Fruit fly (Drosophila melanogaster) whole organism, embryonic: ENCODE data around the gene CG43339.
A peak's percentile ranks its signal among the peaks of the same experiment; 100 is the strongest.

Source experiments
- B-H1 ChIP-seq: fragments of 200-800 bp; sonication (Bioruptor generic); IDR thresholded peaks from 3 replicates; pipeline ENCODE4 v1.3.6; 2022; ENCODE audit warnings: missing biosample characterization, missing genetic modification characterization
- CG13894 ChIP-seq: fragments of 200-800 bp; sonication (Bioruptor generic); optimal IDR thresholded peaks from 3 replicates; lab custom pipeline; 2018; ENCODE audit warnings: missing biosample characterization, mild to moderate bottlenecking, missing genetic modification characterization, moderate library complexity
- CG14050 ChIP-seq: fragments of 200-800 bp; sonication (Bioruptor generic); IDR thresholded peaks from 3 replicates; pipeline ENCODE4 v1.3.6; 2022; ENCODE audit warnings: missing biosample characterization, missing genetic modification characterization
- CG17359 ChIP-seq: fragments of 200-800 bp; sonication (Bioruptor generic); optimal IDR thresholded peaks from 3 replicates; lab custom pipeline; 2018; ENCODE audit warnings: missing biosample characterization, mild to moderate bottlenecking, missing genetic modification characterization, moderate library complexity
- CG1832 ChIP-seq: fragments of 200-800 bp; sonication (Bioruptor generic); optimal IDR thresholded peaks from 2 replicates; lab custom pipeline; 2017; ENCODE audit warnings: missing biosample characterization, mild to moderate bottlenecking, missing genetic modification characterization, inconsistent platforms
- CG18476 ChIP-seq: fragments of 200-800 bp; sonication (Bioruptor generic); optimal IDR thresholded peaks from 2 replicates; lab custom pipeline; 2016; ENCODE audit warnings: missing biosample characterization, mild to moderate bottlenecking, missing genetic modification characterization
- CG33213 ChIP-seq: fragments of 200-800 bp; sonication (Bioruptor generic); optimal IDR thresholded peaks from 3 replicates; lab custom pipeline; 2016; ENCODE audit warnings: missing biosample characterization, missing genetic modification characterization
- CG4424 ChIP-seq: fragments of 200-800 bp; sonication (Bioruptor generic); optimal IDR thresholded peaks from 3 replicates; lab custom pipeline; 2016; ENCODE audit warnings: missing biosample characterization, missing genetic modification characterization
- CG4854 ChIP-seq: fragments of 200-800 bp; sonication (Bioruptor generic); optimal IDR thresholded peaks from 2 replicates; lab custom pipeline; 2016; ENCODE audit warnings: missing biosample characterization, missing genetic modification characterization, inconsistent platforms
- CG6791 ChIP-seq: fragments of 200-800 bp; sonication (Bioruptor generic); IDR thresholded peaks from 3 replicates; pipeline ENCODE4 v1.3.6; 2022; ENCODE audit warnings: missing biosample characterization, missing genetic modification characterization; ENCODE audit not compliant: partially characterized antibody
- CG8359 ChIP-seq: fragments of 200-800 bp; sonication (Bioruptor generic); optimal IDR thresholded peaks from 2 replicates; lab custom pipeline; 2017; ENCODE audit warnings: missing biosample characterization, mild to moderate bottlenecking, missing genetic modification characterization, borderline replicate concordance
- CG9817 ChIP-seq: fragments of 200-800 bp; sonication (Bioruptor generic); optimal IDR thresholded peaks from 2 replicates; lab custom pipeline; 2018; ENCODE audit warnings: missing biosample characterization, mild to moderate bottlenecking, missing genetic modification characterization, moderate library complexity
- CoRest ChIP-seq: fragments of 200-800 bp; sonication (Bioruptor generic); optimal IDR thresholded peaks from 3 replicates; lab custom pipeline; 2018; ENCODE audit warnings: missing biosample characterization, mild to moderate bottlenecking, missing genetic modification characterization, moderate library complexity
- CrebB ChIP-seq: fragments of 200-800 bp; sonication (Bioruptor generic); optimal IDR thresholded peaks from 3 replicates; lab custom pipeline; 2018; ENCODE audit warnings: missing biosample characterization, mild to moderate bottlenecking, missing genetic modification characterization
- Dbx ChIP-seq: fragments of 200-800 bp; sonication (Bioruptor generic); IDR thresholded peaks from 3 replicates; pipeline ENCODE4 v1.3.6; 2022; ENCODE audit warnings: missing biosample characterization, missing genetic modification characterization
- Deaf1 ChIP-seq: fragments of 200-800 bp; optimal IDR thresholded peaks from 3 replicates; lab custom pipeline; 2019; ENCODE audit warnings: missing biosample characterization, mild to moderate bottlenecking, missing genetic modification characterization, moderate library complexity
- Gsc ChIP-seq: fragments of 200-800 bp; sonication (Bioruptor generic); IDR thresholded peaks from 2 replicates; pipeline ENCODE4 v1.3.6; 2022; ENCODE audit warnings: missing biosample characterization, missing genetic modification characterization
- Hr39 ChIP-seq: fragments of >200 bp; optimal IDR thresholded peaks from 2 replicates; lab custom pipeline; 2017
- MTF-1 ChIP-seq: fragments of 200-800 bp; sonication (Bioruptor generic); optimal IDR thresholded peaks from 2 replicates; lab custom pipeline; 2018; ENCODE audit warnings: missing biosample characterization, mild to moderate bottlenecking, missing genetic modification characterization, borderline replicate concordance
- NC2α ChIP-seq: fragments of 200-800 bp; sonication (Bioruptor generic); optimal IDR thresholded peaks from 2 replicates; lab custom pipeline; 2016; ENCODE audit warnings: missing biosample characterization, missing genetic modification characterization
- Nf-YB ChIP-seq: fragments of 200-800 bp; sonication (Bioruptor generic); optimal IDR thresholded peaks from 3 replicates; lab custom pipeline; 2019; ENCODE audit warnings: missing biosample characterization, mild to moderate bottlenecking, missing genetic modification characterization, moderate library complexity
- Opbp ChIP-seq: fragments of 200-800 bp; sonication (Bioruptor generic); IDR thresholded peaks from 3 replicates; pipeline ENCODE4 v1.3.6; 2022; ENCODE audit warnings: missing biosample characterization, missing genetic modification characterization; ENCODE audit not compliant: partially characterized antibody
- Side ChIP-seq: fragments of 200-800 bp; sonication (Bioruptor generic); optimal IDR thresholded peaks from 2 replicates; lab custom pipeline; 2016; ENCODE audit warnings: missing biosample characterization, missing genetic modification characterization
- br ChIP-seq: fragments of >200 bp; optimal IDR thresholded peaks from 2 replicates; lab custom pipeline; 2017
- bsh ChIP-seq, 2 experiments: fragments of 200-800 bp; sonication (Bioruptor generic); optimal IDR thresholded peaks; 2 replicates each; lab custom pipeline; 2017 to 2018; ENCODE audit warnings: mild to moderate bottlenecking in 2 of 2, missing biosample characterization in 2 of 2, missing genetic modification characterization in 2 of 2, moderate library complexity in 1 of 2
- cato ChIP-seq: fragments of 200-800 bp; sonication (Bioruptor generic); optimal IDR thresholded peaks from 2 replicates; lab custom pipeline; 2016; ENCODE audit warnings: missing biosample characterization, missing genetic modification characterization, borderline replicate concordance
- chinmo ChIP-seq: fragments of 200-800 bp; sonication (Bioruptor generic); IDR thresholded peaks from 4 replicates; pipeline ENCODE4 v1.3.6; 2022; ENCODE audit warnings: missing biosample characterization, missing genetic modification characterization; ENCODE audit not compliant: partially characterized antibody
- chm ChIP-seq: fragments of 200-800 bp; sonication (Bioruptor generic); IDR thresholded peaks from 2 replicates; pipeline ENCODE4 v1.3.6; 2022; ENCODE audit warnings: missing biosample characterization, missing genetic modification characterization
- chn ChIP-seq: fragments of 200-800 bp; sonication (Bioruptor generic); optimal IDR thresholded peaks from 2 replicates; lab custom pipeline; 2016; ENCODE audit warnings: missing biosample characterization, missing genetic modification characterization
- cwo ChIP-seq: fragments of 200-800 bp; sonication (Bioruptor generic); optimal IDR thresholded peaks from 3 replicates; lab custom pipeline; 2017; ENCODE audit warnings: missing biosample characterization, missing genetic modification characterization, mild to moderate bottlenecking, moderate library complexity, missing genetic modification reagents
- da ChIP-seq: fragments of 200-800 bp; sonication (Bioruptor generic); optimal IDR thresholded peaks from 2 replicates; lab custom pipeline; 2016; ENCODE audit warnings: missing biosample characterization, missing genetic modification characterization
- dimm ChIP-seq: fragments of 200-800 bp; sonication (Bioruptor generic); IDR thresholded peaks from 2 replicates; pipeline ENCODE4 v1.3.6; 2022; ENCODE audit warnings: missing biosample characterization, missing genetic modification characterization
- dysf ChIP-seq: fragments of 200-800 bp; sonication (Bioruptor generic); IDR thresholded peaks from 3 replicates; pipeline ENCODE4 v1.3.6; 2022; ENCODE audit warnings: missing biosample characterization, missing genetic modification characterization
- fd3F ChIP-seq: fragments of 200-800 bp; sonication (Bioruptor generic); optimal IDR thresholded peaks from 2 replicates; lab custom pipeline; 2018; ENCODE audit warnings: missing biosample characterization, mild to moderate bottlenecking, missing genetic modification characterization, moderate library complexity
- ftz-f1 ChIP-seq: fragments of 200-800 bp; sonication (Bioruptor generic); optimal IDR thresholded peaks from 2 replicates; lab custom pipeline; 2016; ENCODE audit warnings: missing biosample characterization, missing genetic modification characterization
- gcm ChIP-seq: fragments of 200-800 bp; sonication (Bioruptor generic); optimal IDR thresholded peaks from 2 replicates; lab custom pipeline; 2019; ENCODE audit warnings: missing biosample characterization, mild to moderate bottlenecking, missing genetic modification characterization, moderate library complexity
- gfzf ChIP-seq: fragments of 200-800 bp; sonication (Bioruptor generic); optimal IDR thresholded peaks from 2 replicates; lab custom pipeline; 2016; ENCODE audit warnings: missing biosample characterization, mild to moderate bottlenecking, missing genetic modification characterization, moderate library complexity
- grn ChIP-seq: fragments of 200-800 bp; sonication (Bioruptor generic); optimal IDR thresholded peaks from 3 replicates; lab custom pipeline; 2017; ENCODE audit warnings: missing biosample characterization, missing genetic modification characterization
- gsb ChIP-seq: fragments of 200-800 bp; sonication (Bioruptor generic); IDR thresholded peaks from 2 replicates; pipeline ENCODE4 v1.3.6; 2022; ENCODE audit warnings: missing biosample characterization, missing genetic modification characterization
- inv ChIP-seq: fragments of 200-800 bp; sonication (Bioruptor generic); IDR thresholded peaks from 2 replicates; pipeline ENCODE4 v1.3.6; 2022; ENCODE audit warnings: missing biosample characterization, missing genetic modification characterization; ENCODE audit not compliant: partially characterized antibody
- jumu ChIP-seq: fragments of 200-800 bp; sonication (Bioruptor generic); optimal IDR thresholded peaks from 3 replicates; lab custom pipeline; 2016; ENCODE audit warnings: missing biosample characterization, missing genetic modification characterization
- kay ChIP-seq: fragments of 200-800 bp; sonication (Bioruptor generic); optimal IDR thresholded peaks from 2 replicates; lab custom pipeline; 2016; ENCODE audit warnings: missing biosample characterization, missing genetic modification characterization
- pnt ChIP-seq: fragments of 200-800 bp; sonication (Bioruptor generic); optimal IDR thresholded peaks from 3 replicates; lab custom pipeline; 2016; ENCODE audit warnings: missing biosample characterization, missing genetic modification characterization
- repo ChIP-seq: fragments of 200-800 bp; sonication (Bioruptor generic); optimal IDR thresholded peaks from 2 replicates; lab custom pipeline; 2016; ENCODE audit warnings: missing biosample characterization, missing genetic modification characterization
- scrt ChIP-seq: fragments of 200-800 bp; sonication (Bioruptor generic); optimal IDR thresholded peaks from 2 replicates; lab custom pipeline; 2018; ENCODE audit warnings: missing biosample characterization, mild to moderate bottlenecking, missing genetic modification characterization, moderate library complexity
- seq ChIP-seq: fragments of 200-800 bp; sonication (Bioruptor generic); IDR thresholded peaks from 2 replicates; pipeline ENCODE4 v1.3.6; 2022; ENCODE audit warnings: missing biosample characterization, missing genetic modification characterization
- sqz ChIP-seq: fragments of 200-800 bp; sonication (Bioruptor generic); optimal IDR thresholded peaks from 3 replicates; lab custom pipeline; 2018; ENCODE audit warnings: missing biosample characterization, mild to moderate bottlenecking, missing genetic modification characterization
- tin ChIP-seq: fragments of 200-800 bp; sonication (Bioruptor generic); optimal IDR thresholded peaks from 3 replicates; lab custom pipeline; 2016; ENCODE audit warnings: missing biosample characterization, missing genetic modification characterization
- trem ChIP-seq: fragments of 200-800 bp; optimal IDR thresholded peaks from 3 replicates; lab custom pipeline; 2019; ENCODE audit warnings: missing biosample characterization, mild to moderate bottlenecking, missing genetic modification characterization, moderate library complexity
- vvl ChIP-seq: fragments of 200-800 bp; sonication (Bioruptor generic); IDR thresholded peaks from 2 replicates; pipeline ENCODE4 v1.3.6; 2022; ENCODE audit warnings: missing biosample characterization, missing genetic modification characterization
- wor ChIP-seq: fragments of 200-800 bp; sonication (Bioruptor generic); IDR thresholded peaks from 2 replicates; pipeline ENCODE4 v1.3.6; 2022; ENCODE audit warnings: missing biosample characterization, missing genetic modification characterization

CG43339 gene

dm6 chr2L:18689376-18689775 is 16.3 kb upstream of the CG43339 start, which contains the start of gene CG10336 (continued):
- TF ChIP-seq sqz (GFP tag; lab: Kevin White, UChicago) (peak; percentile 33), CG13894 (tag; lab: Kevin White, UChicago) (no peak), chm (GFP tag; lab: Robert Waterston, UW) (no peak), br (lab: Kevin White, UChicago) (no peak), gsb (GFP tag; lab: Robert Waterston, UW) (no peak), CoRest (tag; lab: Kevin White, UChicago) (no peak), fd3F (no peak), pnt (GFP tag; lab: Kevin White, UChicago) (no peak), wor (GFP tag; lab: Robert Waterston, UW) (no peak), CrebB (tag; lab: Kevin White, UChicago) (no peak), CG8359 (GFP tag; lab: Kevin White, UChicago) (no peak), NC2α (GFP tag; lab: Kevin White, UChicago) (no peak), seq (GFP tag; lab: Robert Waterston, UW) (no peak), da (GFP tag; lab: Kevin White, UChicago) (no peak), kay (no peak), vvl (GFP tag; lab: Robert Waterston, UW) (peak; percentile 48), CG17359 (tag; lab: Kevin White, UChicago) (no peak), gfzf (GFP tag; lab: Kevin White, UChicago) (no peak), CG18476 (GFP tag; lab: Kevin White, UChicago) (no peak), CG9817 (no peak), bsh (GFP tag; optimal IDR thresholded peaks at IDR 0.05; lab: Kevin White, UChicago) (no peak), Deaf1 (tag; lab: Kevin White, UChicago) (no peak), dimm (GFP tag; lab: Robert Waterston, UW) (no peak), chinmo (GFP tag; lab: Robert Waterston, UW) (no peak), CG4424 (GFP tag; lab: Kevin White, UChicago) (no peak), trem (tag; lab: Kevin White, UChicago) (peak; percentile 98), Nf-YB (peak; percentile 2), CG14050 (GFP tag; lab: Robert Waterston, UW) (no peak), CG4854 (GFP tag; lab: Kevin White, UChicago) (no peak), grn (no peak), CG6791 (GFP tag; lab: Robert Waterston, UW) (peak; percentile 56; the same call in 2 of the 3 replicates), cwo (GFP tag; lab: Kevin White, UChicago) (no peak), chn (GFP tag; lab: Kevin White, UChicago) (no peak), repo (no peak), dysf (no peak), inv (peak; percentile 61), scrt (GFP tag; lab: Kevin White, UChicago) (no peak), Dbx (GFP tag; lab: Robert Waterston, UW) (no peak), jumu (GFP tag; lab: Kevin White, UChicago) (no peak), cato (GFP tag; lab: Kevin White, UChicago) (no peak), B-H1 (GFP tag; lab: Robert Waterston, UW) (no peak), CG33213 (GFP tag; lab: Kevin White, UChicago) (no peak), tin (GFP tag; lab: Kevin White, UChicago) (no peak), Side (GFP tag; lab: Kevin White, UChicago) (no peak), CG1832 (no peak), Opbp (GFP tag; lab: Robert Waterston, UW) (peak; percentile 36; the same call in 1 of the 3 replicates), Gsc (GFP tag; lab: Robert Waterston, UW) (no peak), MTF-1 (GFP tag; lab: Kevin White, UChicago) (no peak), Hr39 (lab: Kevin White, UChicago) (no peak), gcm (no peak), ftz-f1 (no peak)
